Fruit fly (Drosophila melanogaster): ENCODE measurements around the gene Use1.

Use1 gene

DNA sequence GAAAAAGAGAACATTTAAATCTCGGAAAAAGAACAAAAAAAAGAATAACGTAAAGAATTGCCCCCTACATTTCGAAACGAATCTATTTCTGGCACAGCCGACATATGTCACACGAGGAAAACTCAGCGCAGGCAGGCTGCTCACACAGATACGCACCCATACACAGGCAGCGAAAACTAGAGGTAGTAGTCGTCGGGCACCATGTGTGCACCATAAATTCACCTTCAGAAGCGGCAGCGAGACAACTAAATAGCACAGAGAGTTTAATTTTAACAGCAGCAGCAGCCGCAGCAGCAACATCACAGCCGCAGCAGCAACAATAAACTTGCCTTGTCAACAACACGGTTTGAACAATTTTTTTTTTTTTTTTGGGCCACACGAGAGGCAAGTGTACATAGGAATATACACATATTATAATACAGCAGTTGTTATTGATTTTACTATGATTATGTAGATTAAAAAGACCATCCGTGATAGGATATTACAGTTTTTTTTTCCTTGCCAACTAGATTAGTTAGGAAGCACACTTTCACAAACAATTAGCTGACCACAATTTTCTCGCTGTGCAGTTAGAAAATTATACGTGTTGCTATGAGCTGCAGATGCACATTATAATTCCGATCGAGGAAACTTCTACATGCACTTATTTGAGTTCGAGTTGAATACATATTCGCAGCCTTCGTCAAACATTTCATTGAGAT lies 23.2 kb downstream of the Use1 start:
- TF ChIP-seq Crg-1 (GFP tag; optimal IDR thresholded peaks at IDR 0.05) = no peak
- TF ChIP-seq Mnt (GFP tag; optimal IDR thresholded peaks at IDR 0.05) = peak; percentile 2

DNA sequence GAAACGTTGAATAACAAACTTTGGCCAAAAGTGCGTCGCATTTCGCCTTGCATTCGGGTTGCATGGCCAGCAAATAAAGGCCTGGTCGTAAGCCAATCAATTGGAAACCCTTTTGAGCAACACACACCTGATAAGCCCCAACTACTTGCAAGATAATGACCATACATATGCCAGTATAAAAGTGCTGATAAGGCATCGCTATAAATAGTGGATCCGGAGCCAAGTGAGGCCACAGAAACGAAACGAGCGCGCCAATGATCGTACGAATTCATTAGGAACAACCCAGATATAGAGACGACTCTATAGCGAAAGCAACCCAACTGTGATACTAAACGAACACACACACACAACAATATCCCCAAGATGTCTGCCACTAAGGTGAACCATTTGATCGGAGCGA lies 40.3 kb downstream of the Use1 start, which contains the start of gene CG13315:
Gene CG13315, plus strand, starts transcription at position 230 of the 400 bp plus-strand sequence.
- TF ChIP-seq cic (GFP tag; optimal IDR thresholded peaks at IDR 0.05) (peak; percentile 59), CG12768 (GFP tag; optimal IDR thresholded peaks at IDR 0.05) (peak; percentile 60), Mnt (GFP tag; optimal IDR thresholded peaks at IDR 0.05) (peak; percentile 55), Hr96 (GFP tag; optimal IDR thresholded peaks at IDR 0.05) (peak; percentile 20), CG7101 (tag; optimal IDR thresholded peaks at IDR 0.05) (no peak), kay (GFP tag; ENCODE audit: borderline replicate concordance) (peak; percentile 81)

DNA sequence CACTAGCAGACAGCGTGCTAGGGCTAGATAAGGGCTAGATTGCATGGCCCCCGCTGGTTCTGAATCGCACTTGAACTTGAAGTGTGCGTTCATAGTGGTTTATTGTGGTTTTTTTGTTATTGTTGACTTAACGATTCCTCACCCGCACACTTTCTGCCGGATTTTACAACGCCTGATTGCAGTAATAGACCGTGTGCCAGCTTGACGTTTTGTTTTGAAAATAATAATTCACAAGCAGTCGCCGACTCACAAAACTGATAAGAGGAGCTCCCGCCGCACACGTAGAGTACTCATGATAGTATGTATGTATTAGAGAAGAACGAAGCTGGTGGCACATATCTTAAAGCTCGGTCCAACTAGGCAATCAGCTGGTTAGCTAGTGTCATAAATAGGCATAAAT lies 41.3 kb downstream of the Use1 start:
- TF ChIP-seq CG1620 (GFP tag; optimal IDR thresholded peaks at IDR 0.05) = no peak
- TF ChIP-seq cic (GFP tag; optimal IDR thresholded peaks at IDR 0.05) = peak; percentile 98
- TF ChIP-seq CG7045 (GFP tag; optimal IDR thresholded peaks at IDR 0.05) = peak; percentile 3
- peak; percentile 6 for TF ChIP-seq CG14711 (tag; optimal IDR thresholded peaks at IDR 0.05)
- TF ChIP-seq pad (GFP tag; optimal IDR thresholded peaks at IDR 0.05) = no peak
- TF ChIP-seq ovo (GFP tag; optimal IDR thresholded peaks at IDR 0.05) = no peak
- no peak for TF ChIP-seq toe (GFP tag; optimal IDR thresholded peaks at IDR 0.05)
- TF ChIP-seq CG5204 (GFP tag; optimal IDR thresholded peaks at IDR 0.05) = no peak
- peak; percentile 54 for TF ChIP-seq Hr96 (GFP tag; optimal IDR thresholded peaks at IDR 0.05)
- no peak for TF ChIP-seq tj (GFP tag; optimal IDR thresholded peaks at IDR 0.05)
- TF ChIP-seq CG12768 (GFP tag; optimal IDR thresholded peaks at IDR 0.05) = peak; percentile 53
- peak; percentile 16 for TF ChIP-seq CG11617 (GFP tag; optimal IDR thresholded peaks at IDR 0.05)
- TF ChIP-seq Mnt (GFP tag; optimal IDR thresholded peaks at IDR 0.05) = peak; percentile 81
- peak; percentile 80 for TF ChIP-seq kay (GFP tag; ENCODE audit: borderline replicate concordance)
- no peak for TF ChIP-seq Crg-1 (GFP tag; optimal IDR thresholded peaks at IDR 0.05)
- peak; percentile 65 for TF ChIP-seq Clk (GFP tag; optimal IDR thresholded peaks at IDR 0.05)
- peak; percentile 80 for TF ChIP-seq CG33017 (tag; optimal IDR thresholded peaks at IDR 0.05)
- no peak for TF ChIP-seq cnc (optimal IDR thresholded peaks at IDR 0.05)
- peak; percentile 27 for TF ChIP-seq CG7101 (tag; optimal IDR thresholded peaks at IDR 0.05)
- TF ChIP-seq bab1 (GFP tag; optimal IDR thresholded peaks at IDR 0.05) = no peak

DNA sequence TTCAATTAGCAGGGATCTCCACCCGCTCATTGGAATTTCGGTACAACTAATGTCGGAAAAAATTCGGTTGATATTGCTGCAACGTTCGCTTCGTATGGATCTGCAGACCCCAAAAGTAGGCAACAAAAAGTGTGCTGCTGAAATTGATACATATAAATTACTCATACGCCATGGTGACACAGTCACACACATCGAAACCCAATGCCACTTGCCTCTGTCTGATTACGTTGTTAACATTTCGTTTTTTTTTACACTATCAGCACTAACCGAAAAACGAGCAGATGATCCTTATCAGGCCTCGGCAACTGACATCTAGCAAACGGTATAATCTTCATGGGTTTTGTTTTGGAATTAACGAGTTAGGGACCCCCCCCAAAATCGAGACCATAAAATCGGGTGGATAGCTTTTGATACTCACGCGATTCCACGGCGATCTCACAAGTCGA lies 42.0 kb downstream of the Use1 start:
- TF ChIP-seq CG1620 (GFP tag; optimal IDR thresholded peaks at IDR 0.05) = no peak
- peak; percentile 63 for TF ChIP-seq kay (GFP tag; ENCODE audit: borderline replicate concordance)

- TF ChIP-seq Hr96 (GFP tag; optimal IDR thresholded peaks at IDR 0.05) = no peak
- TF ChIP-seq cic (GFP tag; optimal IDR thresholded peaks at IDR 0.05) = no peak
- TF ChIP-seq CG1620 (GFP tag; optimal IDR thresholded peaks at IDR 0.05) = no peak
- no peak for TF ChIP-seq Crg-1 (GFP tag; optimal IDR thresholded peaks at IDR 0.05)
- peak; percentile 27 for TF ChIP-seq toe (GFP tag; optimal IDR thresholded peaks at IDR 0.05)
- TF ChIP-seq CG14711 (tag; optimal IDR thresholded peaks at IDR 0.05) = peak; percentile 14
- no peak for TF ChIP-seq Clk (GFP tag; optimal IDR thresholded peaks at IDR 0.05)
- TF ChIP-seq CG7101 (tag; optimal IDR thresholded peaks at IDR 0.05) = peak; percentile 25
- no peak for TF ChIP-seq cnc (optimal IDR thresholded peaks at IDR 0.05)
- peak; percentile 21 for TF ChIP-seq CG11617 (GFP tag; optimal IDR thresholded peaks at IDR 0.05)
- TF ChIP-seq CG5204 (GFP tag; optimal IDR thresholded peaks at IDR 0.05) = peak; percentile 39
- no peak for TF ChIP-seq tj (GFP tag; optimal IDR thresholded peaks at IDR 0.05)
- no peak for TF ChIP-seq ovo (GFP tag; optimal IDR thresholded peaks at IDR 0.05)
- no peak for TF ChIP-seq pad (GFP tag; optimal IDR thresholded peaks at IDR 0.05)
- TF ChIP-seq kay (GFP tag; ENCODE audit: borderline replicate concordance) = no peak
- TF ChIP-seq CG7045 (GFP tag; optimal IDR thresholded peaks at IDR 0.05) = no peak
- peak; percentile 38 for TF ChIP-seq CG33017 (tag; optimal IDR thresholded peaks at IDR 0.05)
These were observed 44.5 kb downstream of the Use1 start, which contains the start of gene CG32032 for dm6 chr3L:9092356-9093103. Gene CG32032, plus strand, starts transcription at chr3L:9093053.
